Worm (Caenorhabditis elegans): ENCODE measurements around the gene oga-1.

Gene oga-1

DNA sequence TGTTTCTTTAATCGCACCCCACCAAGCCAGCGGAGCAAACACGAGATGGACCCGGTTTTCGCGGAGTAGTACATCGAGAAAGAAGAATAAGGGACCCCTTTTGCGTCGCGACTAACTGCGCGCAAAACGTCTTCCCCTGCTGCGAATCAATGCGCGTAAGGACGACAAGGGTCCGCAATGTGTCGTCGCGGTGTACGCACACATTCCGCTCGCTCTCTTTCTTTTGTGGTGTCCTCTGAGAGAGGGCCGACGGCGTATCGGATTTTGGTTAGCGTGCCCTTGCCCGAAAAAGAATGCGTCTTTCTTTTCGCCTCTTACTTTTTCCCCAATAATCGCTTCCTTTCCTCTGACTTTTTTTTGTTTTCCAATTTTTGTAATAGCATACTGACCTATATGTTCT is 9.4 kb downstream of the oga-1 start (continued):
- TF ChIP-seq aha-1 (tag; optimal IDR thresholded peaks at IDR 0.05) (no peak), xbp-1 (tag; optimal IDR thresholded peaks at IDR 0.05) (peak; percentile 59), fkh-10 (GFP tag; optimal IDR thresholded peaks at IDR 0.05) (peak; percentile 56), vab-15 (tag; optimal IDR thresholded peaks at IDR 0.05) (no peak), nhr-237 (tag; optimal IDR thresholded peaks at IDR 0.05) (no peak), egl-27 (tag; optimal IDR thresholded peaks at IDR 0.05) (no peak), blmp-1 (tag; optimal IDR thresholded peaks at IDR 0.05) (peak; percentile 65), pqm-1 (tag; optimal IDR thresholded peaks at IDR 0.05) (no peak), nhr-47 (tag; optimal IDR thresholded peaks at IDR 0.05) (peak; percentile 69), lsy-2 (tag; optimal IDR thresholded peaks at IDR 0.05) (peak; percentile 46 to 69), mab-9 (GFP tag; IDR thresholded peaks at IDR 0.05) (peak; percentile 56), nhr-85 (tag) (peak; percentile 79), aly-2 (tag; optimal IDR thresholded peaks at IDR 0.05) (no peak), jun-1 (tag; optimal IDR thresholded peaks at IDR 0.05) (no peak), hlh-17 (GFP tag; optimal IDR thresholded peaks at IDR 0.05; ENCODE audit: borderline replicate concordance) (no peak), nhr-28 (tag; optimal IDR thresholded peaks at IDR 0.05) (no peak), Y116A8C.19 (tag; optimal IDR thresholded peaks at IDR 0.05; ENCODE audit: borderline replicate concordance) (no peak), nhr-71 (tag; optimal IDR thresholded peaks at IDR 0.05) (peak; percentile 73), fkh-4 (tag; optimal IDR thresholded peaks at IDR 0.05; ENCODE audit: borderline replicate concordance) (no peak), snu-23 (GFP tag; optimal IDR thresholded peaks at IDR 0.05) (peak; percentile 74), C34B4.2 (tag; optimal IDR thresholded peaks at IDR 0.05) (no peak), nhr-12 (tag; optimal IDR thresholded peaks at IDR 0.05) (no peak), lin-13 (GFP tag; optimal IDR thresholded peaks at IDR 0.05) (no peak), isw-1 (GFP tag; IDR thresholded peaks at IDR 0.05) (peak; percentile 66), ztf-4 (tag; optimal IDR thresholded peaks at IDR 0.05) (no peak), nhr-11 (tag; optimal IDR thresholded peaks at IDR 0.05) (no peak), grh-1 (GFP tag; IDR thresholded peaks at IDR 0.05) (no peak), ceh-63 (GFP tag; optimal IDR thresholded peaks at IDR 0.05) (no peak), ceh-8 (GFP tag; optimal IDR thresholded peaks at IDR 0.05) (no peak), rnt-1 (tag; optimal IDR thresholded peaks at IDR 0.05) (peak; percentile 52), zag-1 (tag; optimal IDR thresholded peaks at IDR 0.05) (no peak), tbx-2 (tag; optimal IDR thresholded peaks at IDR 0.05) (peak; percentile 73), swsn-7 (tag; optimal IDR thresholded peaks at IDR 0.05) (peak; percentile 69), efl-3 (GFP tag; optimal IDR thresholded peaks at IDR 0.05) (no peak), lin-15B (tag; optimal IDR thresholded peaks at IDR 0.05) (no peak), ceh-90 (tag; optimal IDR thresholded peaks at IDR 0.05) (no peak), nhr-84 (tag; optimal IDR thresholded peaks at IDR 0.05) (no peak), mef-2 (tag; optimal IDR thresholded peaks at IDR 0.05) (no peak), ceh-82 (tag; optimal IDR thresholded peaks at IDR 0.05) (peak; percentile 31 to 91 (median 48)), snpc-4 (tag; optimal IDR thresholded peaks at IDR 0.05) (no peak), C04F5.9 (tag; optimal IDR thresholded peaks at IDR 0.05) (no peak), pag-3 (tag; optimal IDR thresholded peaks at IDR 0.05; ENCODE audit: borderline replicate concordance, insufficient read depth) (no peak), lin-39 (tag; optimal IDR thresholded peaks at IDR 0.05) (no peak), hpl-2 (GFP tag; optimal IDR thresholded peaks at IDR 0.05) (no peak), F16B12.6 (tag; optimal IDR thresholded peaks at IDR 0.05) (peak; percentile 92), irx-1 (tag; optimal IDR thresholded peaks at IDR 0.05) (peak; percentile 22)

All from whole organism, L1 larva.